Fruit fly (Drosophila melanogaster) whole organism, embryonic: ENCODE measurements around the gene CG6040.
A peak's percentile ranks its signal among the peaks of the same experiment; 100 is the strongest.

ENCODE experiments used
- ATbp ChIP-seq: fragments of 200-800 bp; sonication (Bioruptor generic); optimal IDR thresholded peaks from 2 replicates; lab custom pipeline; 2017; ENCODE audit warnings: missing biosample characterization, mild to moderate bottlenecking, missing genetic modification characterization, missing genetic modification reagents
- BtbVII ChIP-seq: fragments of 200-800 bp; sonication (Bioruptor generic); optimal IDR thresholded peaks from 3 replicates; lab custom pipeline; 2017; ENCODE audit warnings: missing biosample characterization, mild to moderate bottlenecking, missing genetic modification characterization
- Bteb2 ChIP-seq: fragments of 200-800 bp; sonication (Bioruptor generic); optimal IDR thresholded peaks from 2 replicates; lab custom pipeline; 2016; ENCODE audit warnings: missing biosample characterization, missing genetic modification characterization
- CG10462 ChIP-seq: fragments of 200-800 bp; sonication (Bioruptor generic); optimal IDR thresholded peaks from 2 replicates; lab custom pipeline; 2016; ENCODE audit warnings: missing biosample characterization, missing genetic modification characterization
- CG11504 ChIP-seq: fragments of 200-800 bp; sonication (Bioruptor generic); optimal IDR thresholded peaks from 3 replicates; lab custom pipeline; 2019; ENCODE audit warnings: missing biosample characterization, mild to moderate bottlenecking, missing genetic modification characterization, moderate library complexity
- CG14710 ChIP-seq: fragments of 200-800 bp; sonication (Bioruptor generic); optimal IDR thresholded peaks from 3 replicates; lab custom pipeline; 2019; ENCODE audit warnings: missing biosample characterization, mild to moderate bottlenecking, missing genetic modification characterization, moderate library complexity
- CG15011 ChIP-seq: fragments of 200-800 bp; sonication (Bioruptor generic); optimal IDR thresholded peaks from 3 replicates; lab custom pipeline; 2018; ENCODE audit warnings: missing biosample characterization, mild to moderate bottlenecking, missing genetic modification characterization
- CG15073 ChIP-seq: fragments of 200-800 bp; sonication (Bioruptor generic); optimal IDR thresholded peaks from 2 replicates; lab custom pipeline; 2016; ENCODE audit warnings: missing biosample characterization, missing genetic modification characterization
- CG1602 ChIP-seq: fragments of 200-800 bp; sonication (Bioruptor generic); optimal IDR thresholded peaks from 3 replicates; lab custom pipeline; 2016; ENCODE audit warnings: missing biosample characterization, missing genetic modification characterization
- CG1832 ChIP-seq: fragments of 200-800 bp; sonication (Bioruptor generic); optimal IDR thresholded peaks from 2 replicates; lab custom pipeline; 2017; ENCODE audit warnings: missing biosample characterization, mild to moderate bottlenecking, missing genetic modification characterization, inconsistent platforms
- CG18476 ChIP-seq: fragments of 200-800 bp; sonication (Bioruptor generic); optimal IDR thresholded peaks from 2 replicates; lab custom pipeline; 2016; ENCODE audit warnings: missing biosample characterization, mild to moderate bottlenecking, missing genetic modification characterization
- CG2678 ChIP-seq: fragments of 200-800 bp; sonication (Bioruptor generic); optimal IDR thresholded peaks from 3 replicates; lab custom pipeline; 2019; ENCODE audit warnings: missing biosample characterization, mild to moderate bottlenecking, missing genetic modification characterization, moderate library complexity
- CG30403 ChIP-seq: fragments of 200-800 bp; sonication (Bioruptor generic); optimal IDR thresholded peaks from 3 replicates; lab custom pipeline; 2016; ENCODE audit warnings: missing biosample characterization, missing genetic modification characterization
- CG30431 ChIP-seq: fragments of 200-800 bp; sonication (Bioruptor generic); optimal IDR thresholded peaks from 2 replicates; lab custom pipeline; 2017; ENCODE audit warnings: missing biosample characterization, missing genetic modification characterization
- CG31441 ChIP-seq: fragments of 200-800 bp; sonication (Bioruptor generic); IDR thresholded peaks from 2 replicates; pipeline ENCODE4 v1.3.6; 2022; ENCODE audit warnings: missing biosample characterization, missing genetic modification characterization
- CG34422 ChIP-seq: fragments of 200-800 bp; sonication (Bioruptor generic); IDR thresholded peaks from 3 replicates; pipeline ENCODE4 v1.3.6; 2022; ENCODE audit warnings: missing biosample characterization, missing genetic modification characterization
- CG3838 ChIP-seq: fragments of 200-800 bp; sonication (Bioruptor generic); optimal IDR thresholded peaks from 3 replicates; lab custom pipeline; 2016; ENCODE audit warnings: missing biosample characterization, missing genetic modification characterization
- CG3847 ChIP-seq: fragments of 200-800 bp; sonication (Bioruptor generic); IDR thresholded peaks from 2 replicates; pipeline ENCODE4 v1.3.6; 2022; ENCODE audit warnings: missing biosample characterization, missing genetic modification characterization
- CG4328 ChIP-seq: fragments of 200-800 bp; sonication (Bioruptor generic); optimal IDR thresholded peaks from 3 replicates; lab custom pipeline; 2017; ENCODE audit warnings: missing biosample characterization, missing genetic modification reagents, missing genetic modification characterization
- CG6175 ChIP-seq: fragments of 200-800 bp; sonication (Bioruptor generic); IDR thresholded peaks from 3 replicates; pipeline ENCODE4 v1.3.6; 2022; ENCODE audit warnings: missing biosample characterization, missing genetic modification characterization
- CG6272 ChIP-seq: fragments of 200-800 bp; sonication (Bioruptor generic); IDR thresholded peaks from 2 replicates; pipeline ENCODE4 v1.3.6; 2022; ENCODE audit warnings: missing biosample characterization, missing genetic modification characterization
- CG7372 ChIP-seq: fragments of 200-800 bp; sonication (Bioruptor generic); IDR thresholded peaks from 2 replicates; pipeline ENCODE4 v1.3.6; 2022; ENCODE audit warnings: missing biosample characterization, missing genetic modification characterization
- CG8359 ChIP-seq: fragments of 200-800 bp; sonication (Bioruptor generic); optimal IDR thresholded peaks from 2 replicates; lab custom pipeline; 2017; ENCODE audit warnings: missing biosample characterization, mild to moderate bottlenecking, missing genetic modification characterization, borderline replicate concordance
- HLH3B ChIP-seq: fragments of 200-800 bp; sonication (Bioruptor generic); IDR thresholded peaks from 2 replicates; pipeline ENCODE4 v1.3.6; 2022; ENCODE audit warnings: missing biosample characterization, missing genetic modification characterization
- HLH54F ChIP-seq: fragments of 200-800 bp; sonication (Bioruptor generic); optimal IDR thresholded peaks from 3 replicates; lab custom pipeline; 2016; ENCODE audit warnings: missing biosample characterization, missing genetic modification characterization
- Hr51 ChIP-seq, 2 experiments: fragments of 200-800 bp; sonication (Bioruptor generic); optimal IDR thresholded peaks; 2 replicates in 1 of 2; 3 replicates in 1 of 2; lab custom pipeline; 2016 to 2018; ENCODE audit warnings: missing biosample characterization in 2 of 2, missing genetic modification characterization in 2 of 2, mild to moderate bottlenecking in 1 of 2, moderate library complexity in 1 of 2
- Hsf ChIP-seq: fragments of 200-800 bp; sonication (Bioruptor generic); optimal IDR thresholded peaks from 3 replicates; lab custom pipeline; 2016; ENCODE audit warnings: missing biosample characterization, missing genetic modification characterization
- Kr ChIP-seq: fragments of 200-800 bp; sonication (Bioruptor generic); optimal IDR thresholded peaks from 2 replicates; lab custom pipeline; 2017; ENCODE audit warnings: missing biosample characterization, mild to moderate bottlenecking, missing genetic modification characterization
- MBD-R2 ChIP-seq: fragments of 200-800 bp; sonication (Bioruptor generic); IDR thresholded peaks from 2 replicates; pipeline ENCODE4 v1.3.6; 2022; ENCODE audit warnings: missing biosample characterization, missing genetic modification characterization
- MTF-1 ChIP-seq: fragments of 200-800 bp; sonication (Bioruptor generic); optimal IDR thresholded peaks from 2 replicates; lab custom pipeline; 2018; ENCODE audit warnings: missing biosample characterization, mild to moderate bottlenecking, missing genetic modification characterization, borderline replicate concordance
- Mrtf ChIP-seq: fragments of 200-800 bp; sonication (Bioruptor generic); IDR thresholded peaks from 3 replicates; pipeline ENCODE4 v1.3.6; 2022; ENCODE audit warnings: missing biosample characterization, missing genetic modification characterization
- Nf-YA ChIP-seq: fragments of 200-800 bp; sonication (Bioruptor generic); IDR thresholded peaks from 2 replicates; pipeline ENCODE4 v1.3.6; 2022; ENCODE audit warnings: missing biosample characterization, missing genetic modification characterization
- Pdp1 ChIP-seq, 2 experiments: fragments of 200-800 bp; sonication (Bioruptor generic); optimal IDR thresholded peaks; 3 replicates each; lab custom pipeline; 2016; ENCODE audit warnings: missing biosample characterization in 2 of 2, missing genetic modification characterization in 2 of 2, mild to moderate bottlenecking in 1 of 2, moderate library complexity in 1 of 2
- Ravus ChIP-seq: fragments of 200-800 bp; sonication (Bioruptor generic); IDR thresholded peaks from 2 replicates; pipeline ENCODE4 v1.3.6; 2022; ENCODE audit warnings: missing biosample characterization, missing genetic modification characterization
- Sin3A ChIP-seq: fragments of >200 bp; optimal IDR thresholded peaks from 2 replicates; lab custom pipeline; 2018
- Sry-β ChIP-seq: fragments of 200-800 bp; sonication (Bioruptor generic); optimal IDR thresholded peaks from 2 replicates; lab custom pipeline; 2018; ENCODE audit warnings: missing biosample characterization, mild to moderate bottlenecking, missing genetic modification characterization, moderate library complexity
- Tbp ChIP-seq: fragments of >200 bp; optimal IDR thresholded peaks from 2 replicates; lab custom pipeline; 2018; ENCODE audit warnings: missing biosample characterization, missing genetic modification characterization
- amos ChIP-seq: fragments of 200-800 bp; sonication (Bioruptor generic); IDR thresholded peaks from 2 replicates; pipeline ENCODE4 v1.3.6; 2022; ENCODE audit warnings: missing biosample characterization, missing genetic modification characterization; ENCODE audit not compliant: partially characterized antibody
- dm ChIP-seq: fragments of 200-800 bp; sonication (Bioruptor generic); optimal IDR thresholded peaks from 3 replicates; lab custom pipeline; 2016; ENCODE audit warnings: missing biosample characterization, missing genetic modification characterization
- esg ChIP-seq: fragments of 200-800 bp; sonication (Bioruptor generic); conservative IDR thresholded peaks from 2 replicates; pipeline ENCODE4 v1.3.6; 2022; ENCODE audit warnings: missing biosample characterization, missing genetic modification characterization
- ftz-f1 ChIP-seq: fragments of 200-800 bp; sonication (Bioruptor generic); optimal IDR thresholded peaks from 2 replicates; lab custom pipeline; 2016; ENCODE audit warnings: missing biosample characterization, missing genetic modification characterization
- gfzf ChIP-seq: fragments of 200-800 bp; sonication (Bioruptor generic); optimal IDR thresholded peaks from 2 replicates; lab custom pipeline; 2016; ENCODE audit warnings: missing biosample characterization, mild to moderate bottlenecking, missing genetic modification characterization, moderate library complexity
- hbn ChIP-seq: fragments of 200-800 bp; sonication (Bioruptor generic); IDR thresholded peaks from 2 replicates; pipeline ENCODE4 v1.3.6; 2022; ENCODE audit warnings: missing biosample characterization, missing genetic modification characterization; ENCODE audit not compliant: partially characterized antibody
- knrl ChIP-seq: fragments of 200-800 bp; sonication (Bioruptor generic); IDR thresholded peaks from 3 replicates; pipeline ENCODE4 v1.3.6; 2022; ENCODE audit warnings: missing biosample characterization, missing genetic modification characterization; ENCODE audit not compliant: partially characterized antibody
- nom ChIP-seq: fragments of 200-800 bp; sonication (Bioruptor generic); optimal IDR thresholded peaks from 2 replicates; lab custom pipeline; 2017; ENCODE audit warnings: missing biosample characterization, missing genetic modification characterization, mild to moderate bottlenecking, moderate library complexity, missing genetic modification reagents
- prd ChIP-seq, 3 experiments: fragments of >200 bp in 2 of 3; fragments of 200-800 bp in 1 of 3; sonication (Bioruptor generic) in 1 of 3; optimal IDR thresholded peaks in 2 of 3; IDR thresholded peaks in 1 of 3; 2 replicates in 2 of 3; 3 replicates in 1 of 3; pipeline versions ENCODE4 v1.3.6 to Lab custom; 2017 to 2022; ENCODE audit warnings: missing biosample characterization in 1 of 3, missing genetic modification characterization in 1 of 3
- sna ChIP-seq: fragments of 200-800 bp; sonication (Bioruptor generic); IDR thresholded peaks from 2 replicates; pipeline ENCODE4 v1.3.6; 2022; ENCODE audit warnings: missing biosample characterization, missing genetic modification characterization; ENCODE audit not compliant: partially characterized antibody
- ssp ChIP-seq: fragments of 200-800 bp; sonication (Bioruptor generic); IDR thresholded peaks from 2 replicates; pipeline ENCODE4 v1.3.6; 2022; ENCODE audit warnings: missing biosample characterization, missing genetic modification characterization
- vvl ChIP-seq: fragments of 200-800 bp; sonication (Bioruptor generic); IDR thresholded peaks from 2 replicates; pipeline ENCODE4 v1.3.6; 2022; ENCODE audit warnings: missing biosample characterization, missing genetic modification characterization
- zen ChIP-seq: fragments of 200-800 bp; sonication (Bioruptor generic); optimal IDR thresholded peaks from 3 replicates; lab custom pipeline; 2018; ENCODE audit warnings: missing biosample characterization, mild to moderate bottlenecking, missing genetic modification characterization, moderate library complexity

The CG6040 gene

DNA sequence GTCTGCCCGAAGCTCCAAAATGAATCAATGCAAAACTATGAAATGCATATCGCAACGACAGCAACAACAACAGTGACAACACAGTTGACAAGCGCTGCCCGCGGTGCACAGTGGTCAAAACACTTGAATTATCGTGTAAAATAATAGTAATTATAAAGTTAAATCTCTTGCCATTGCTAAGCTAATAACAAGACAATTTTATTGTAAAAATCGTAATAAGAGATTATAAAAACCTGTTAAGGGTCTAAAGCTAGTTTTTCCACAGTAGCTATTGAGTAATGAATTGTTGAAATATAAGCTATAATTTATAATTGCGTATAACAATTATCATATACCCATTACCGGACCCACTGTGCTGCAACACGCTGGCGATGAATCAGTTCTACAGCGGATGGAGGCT, 23.8 kb upstream of the CG6040 start (continued):
- TF ChIP-seq CG11504 (peak; percentile 76), CG4328 (GFP tag; lab: Kevin White, UChicago) (no peak), esg (no peak), Hr51 (GFP tag; optimal IDR thresholded peaks at IDR 0.05; lab: Kevin White, UChicago) (peak in 1 of 2 experiments; percentile 73), CG15011 (GFP tag; lab: Kevin White, UChicago) (peak; percentile 3), Tbp (GFP tag; lab: Kevin White, UChicago) (no peak), CG3838 (GFP tag; lab: Kevin White, UChicago) (no peak), CG2678 (tag; lab: Kevin White, UChicago) (peak; percentile 69), CG30431 (peak; percentile 44), CG1832 (GFP tag; lab: Kevin White, UChicago) (no peak), Bteb2 (no peak), ssp (GFP tag; lab: Robert Waterston, UW) (no peak), gfzf (GFP tag; lab: Kevin White, UChicago) (no peak), Ravus (GFP tag; lab: Robert Waterston, UW) (no peak), nom (GFP tag; lab: Kevin White, UChicago) (peak; percentile 83), HLH54F (GFP tag; lab: Kevin White, UChicago) (no peak), Pdp1 (GFP tag; optimal IDR thresholded peaks at IDR 0.05; lab: Kevin White, UChicago) (peak; percentile 4 to 39), CG34422 (GFP tag; lab: Robert Waterston, UW) (peak; percentile 60; the same call in 1 of the 3 replicates), CG7372 (GFP tag; lab: Robert Waterston, UW) (0 out of 2 replicates have a peak, but pooled peaks have one; percentile 12), MTF-1 (GFP tag; lab: Kevin White, UChicago) (no peak), Nf-YA (GFP tag; lab: Robert Waterston, UW) (no peak), CG8359 (GFP tag; lab: Kevin White, UChicago) (peak; percentile 11), CG18476 (GFP tag; lab: Kevin White, UChicago) (peak; percentile 50), Mrtf (peak; percentile 30; the same call in 1 of the 3 replicates), CG30403 (GFP tag; lab: Kevin White, UChicago) (peak; percentile 51), CG31441 (GFP tag; lab: Robert Waterston, UW) (peak; percentile 79), zen (tag; lab: Kevin White, UChicago) (no peak), Sry-β (GFP tag; lab: Kevin White, UChicago) (no peak), MBD-R2 (no peak), BtbVII (no peak), CG1602 (GFP tag; lab: Kevin White, UChicago) (peak; percentile 12), HLH3B (GFP tag; lab: Robert Waterston, UW) (peak; percentile 52), vvl (GFP tag; lab: Robert Waterston, UW) (peak; percentile 59), hbn (no peak), CG3847 (GFP tag; lab: Robert Waterston, UW) (0 out of 2 replicates have a peak, but pooled peaks have one; percentile 23), ftz-f1 (no peak), Sin3A (lab: Kevin White, UChicago) (no peak), Kr (GFP tag; lab: Kevin White, UChicago) (no peak), sna (no peak), CG14710 (tag; lab: Kevin White, UChicago) (peak; percentile 62), CG15073 (GFP tag; lab: Kevin White, UChicago) (no peak), CG10462 (GFP tag; lab: Kevin White, UChicago) (no peak), prd (optimal IDR thresholded peaks at IDR 0.05; lab: Kevin White, UChicago) (no peak), prd (GFP tag; IDR thresholded peaks at IDR 0.05; lab: Robert Waterston, UW) (peak; percentile 73; the same call in 2 of the 3 replicates), ATbp (GFP tag; lab: Kevin White, UChicago) (peak; percentile 67), CG6175 (GFP tag; lab: Robert Waterston, UW) (no peak), Hsf (GFP tag; lab: Kevin White, UChicago) (peak; percentile 36), dm (GFP tag; lab: Kevin White, UChicago) (no peak), CG6272 (GFP tag; lab: Robert Waterston, UW) (no peak), knrl (GFP tag; lab: Robert Waterston, UW) (no peak), amos (GFP tag; lab: Robert Waterston, UW) (no peak)
